Worm (Caenorhabditis elegans) whole organism, L4/young adult: ENCODE measurements around the gene ZK354.9.

Experiments used
- W03F9.2 ChIP-seq: fragments of 150-350 bp; optimal IDR thresholded peaks from 2 replicates; lab custom pipeline; 2014; ENCODE audit warnings: missing biosample characterization, missing genetic modification characterization
- dao-5 ChIP-seq: sonication (generic microtip); optimal IDR thresholded peaks from 2 replicates; lab custom pipeline; 2016; ENCODE audit warnings: missing genotype, missing genetic modification characterization, moderate library complexity, missing compliant biosample characterization
- him-1 ChIP-seq: sonication (generic microtip); optimal IDR thresholded peaks from 2 replicates; lab custom pipeline; 2016; ENCODE audit warnings: missing genotype, missing genetic modification reagents, missing genetic modification characterization, missing compliant biosample characterization

ce11 chrIV:5334518-5334917, 26.6 kb upstream of the ZK354.9 start:
- TF ChIP-seq him-1: no peak
- no peak for TF ChIP-seq W03F9.2 (tag; lab: Kevin White, UChicago)
- TF ChIP-seq dao-5 (tag; lab: Kevin White, UChicago): peak; percentile 22
